Worm (Caenorhabditis elegans): ENCODE data around the gene clec-59.

The clec-59 gene

DNA sequence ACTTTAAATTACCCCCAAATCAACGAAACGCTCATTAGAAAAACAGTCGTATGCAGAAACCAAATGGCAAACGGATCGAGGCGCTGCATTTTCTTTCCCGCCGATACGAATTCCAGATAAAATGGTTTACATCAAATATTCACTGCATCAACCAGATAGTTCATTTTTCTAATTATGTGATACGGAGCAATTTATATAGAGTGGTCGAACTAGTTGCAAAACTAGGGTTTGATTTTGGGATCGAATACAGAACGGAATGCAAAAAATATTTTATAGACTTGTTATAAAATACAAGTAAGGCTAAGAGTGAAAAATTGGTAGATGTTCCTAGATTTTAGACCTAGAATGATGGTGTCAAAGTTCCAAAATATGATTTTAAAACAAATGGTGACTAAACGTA is 40.6 kb upstream of the clec-59 start:
- TF ChIP-seq mml-1 (tag; optimal IDR thresholded peaks at IDR 0.05) (no peak), aly-2 (tag; optimal IDR thresholded peaks at IDR 0.05) (no peak), hmg-11 (tag; optimal IDR thresholded peaks at IDR 0.05) (no peak), sea-2 (GFP tag; optimal IDR thresholded peaks at IDR 0.05) (no peak)

DNA sequence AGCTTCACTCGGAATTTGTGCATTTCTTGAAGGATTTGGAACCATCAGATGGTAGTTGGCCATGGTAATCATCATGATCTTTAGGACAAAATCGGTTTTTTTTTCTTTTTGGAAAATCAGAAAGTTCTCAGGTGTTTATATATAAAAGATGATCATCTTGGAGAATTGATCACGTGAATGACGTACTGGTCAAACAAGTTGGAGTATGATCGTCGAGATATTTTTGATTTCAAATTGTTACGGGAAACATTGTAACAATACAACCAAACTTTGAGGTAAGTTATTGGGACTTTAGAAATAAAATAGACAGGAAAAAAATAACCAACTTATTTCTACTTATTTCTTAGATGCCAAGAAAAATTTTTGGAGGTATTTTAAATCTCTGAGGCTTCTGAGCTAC is 39.8 kb upstream of the clec-59 start, which contains the start of gene F59B10.4:
Gene F59B10.4, minus strand, starts transcription at position 101 of the 400 bp plus-strand sequence.
- TF ChIP-seq eor-1 (tag; optimal IDR thresholded peaks at IDR 0.05) (no peak), lin-15B (tag; optimal IDR thresholded peaks at IDR 0.05) (no peak)

DNA sequence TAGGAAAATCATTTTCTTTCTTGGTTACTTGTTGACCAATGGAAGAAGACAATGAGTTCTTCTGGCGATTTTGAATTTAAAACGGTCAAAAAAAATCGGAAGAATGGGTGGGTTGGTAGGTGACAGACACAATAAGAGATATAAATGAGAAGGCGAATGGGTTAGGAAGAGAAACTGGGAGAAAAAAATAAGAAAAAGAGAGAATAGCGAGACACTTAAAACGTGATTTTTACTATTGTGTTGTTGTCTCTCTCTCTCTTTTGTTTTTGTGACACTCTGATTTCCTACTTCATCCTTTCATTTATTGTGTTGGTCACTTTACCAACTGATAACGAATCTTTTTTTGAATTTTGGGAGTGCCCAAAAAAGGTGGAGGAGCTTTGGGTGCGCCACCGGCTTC is 37.1 kb upstream of the clec-59 start:
- TF ChIP-seq elt-1 (tag; optimal IDR thresholded peaks at IDR 0.05) (no peak), nhr-23 (tag; optimal IDR thresholded peaks at IDR 0.05) (peak; percentile 40), mml-1 (tag; optimal IDR thresholded peaks at IDR 0.05) (no peak)

DNA sequence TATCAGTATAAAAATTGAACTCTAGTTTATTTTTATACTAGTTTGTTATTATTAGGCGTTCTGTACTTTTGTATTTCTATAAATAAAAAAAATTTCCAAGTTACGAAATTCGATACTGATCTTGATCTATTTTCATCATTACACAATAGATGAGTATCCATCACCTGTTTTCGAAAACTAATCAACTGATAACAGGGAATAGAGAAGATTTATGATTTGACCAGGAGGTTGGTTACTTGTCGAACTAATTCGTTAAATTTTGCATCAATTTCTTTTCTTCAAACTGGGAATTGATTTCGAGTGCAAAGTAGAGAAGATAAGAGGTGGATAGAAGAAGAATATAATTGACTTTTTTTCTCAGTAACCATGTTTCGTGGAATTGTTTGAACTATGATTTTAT is 36.2 kb upstream of the clec-59 start:
- TF ChIP-seq ceh-28 (tag; optimal IDR thresholded peaks at IDR 0.05) = peak; percentile 2
- TF ChIP-seq nhr-23 (tag; optimal IDR thresholded peaks at IDR 0.05) = peak; percentile 54
- no peak for TF ChIP-seq zag-1 (tag; optimal IDR thresholded peaks at IDR 0.05)

DNA sequence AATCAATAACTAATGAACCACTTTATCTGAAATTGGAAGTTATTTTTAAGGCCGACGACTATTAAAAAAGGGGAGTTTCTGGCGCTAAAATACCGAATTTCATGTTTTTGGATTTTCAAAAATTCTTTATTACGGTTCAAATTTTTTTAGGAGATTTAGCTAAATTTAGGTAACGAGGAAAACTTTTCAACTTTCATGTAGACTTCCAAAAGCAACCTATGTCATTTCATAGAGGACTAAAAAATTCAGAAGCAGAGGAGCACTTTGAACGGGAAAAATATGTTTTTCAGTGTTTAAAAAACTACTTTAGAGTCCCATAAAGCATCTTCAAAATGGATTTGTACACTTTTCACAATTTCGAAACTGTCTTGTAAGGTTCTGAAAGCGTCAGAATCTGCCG is 34.1 kb upstream of the clec-59 start:
- TF ChIP-seq ceh-16 (tag; optimal IDR thresholded peaks at IDR 0.05) (no peak), nfya-1 (tag; optimal IDR thresholded peaks at IDR 0.05; ENCODE audit: insufficient read depth) (no peak), elt-2 (tag; optimal IDR thresholded peaks at IDR 0.05) (no peak), lsy-12 (tag; optimal IDR thresholded peaks at IDR 0.05) (no peak), nhr-43 (tag; optimal IDR thresholded peaks at IDR 0.05; ENCODE audit: poor library complexity, severe bottlenecking) (no peak), fkh-2 (tag; optimal IDR thresholded peaks at IDR 0.05) (no peak), ceh-9 (tag; optimal IDR thresholded peaks at IDR 0.05) (no peak), nhr-67 (tag; optimal IDR thresholded peaks at IDR 0.05) (no peak), fkh-10 (GFP tag; optimal IDR thresholded peaks at IDR 0.05) (no peak), lin-39 (tag; optimal IDR thresholded peaks at IDR 0.05) (no peak)

DNA sequence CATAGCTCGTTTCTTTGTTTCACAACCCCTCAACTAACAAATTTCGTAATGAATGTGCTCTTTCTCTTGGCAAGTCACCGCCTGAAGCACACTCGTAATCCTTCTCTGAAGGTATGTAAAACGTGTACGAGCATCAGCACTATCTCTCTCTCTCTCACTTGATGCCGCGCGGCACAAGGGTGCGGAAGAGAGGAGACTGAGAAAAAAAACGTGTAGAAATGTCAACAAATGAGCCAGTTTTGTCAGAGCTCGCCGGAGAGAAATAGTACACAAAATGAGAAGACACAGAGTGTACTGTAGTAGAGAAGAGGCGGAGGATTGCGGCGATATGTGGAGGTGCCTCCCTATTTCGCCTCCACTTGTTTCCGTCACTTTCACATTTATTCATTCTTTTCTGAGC is 31.0 kb upstream of the clec-59 start, which contains the start of gene F59B10.3:
Gene F59B10.3, plus strand, starts transcription at position 301 of the 400 bp plus-strand sequence.
- TF ChIP-seq elt-2 (tag; optimal IDR thresholded peaks at IDR 0.05) (no peak), pha-4 (tag; optimal IDR thresholded peaks at IDR 0.05) (peak; percentile 63)

DNA sequence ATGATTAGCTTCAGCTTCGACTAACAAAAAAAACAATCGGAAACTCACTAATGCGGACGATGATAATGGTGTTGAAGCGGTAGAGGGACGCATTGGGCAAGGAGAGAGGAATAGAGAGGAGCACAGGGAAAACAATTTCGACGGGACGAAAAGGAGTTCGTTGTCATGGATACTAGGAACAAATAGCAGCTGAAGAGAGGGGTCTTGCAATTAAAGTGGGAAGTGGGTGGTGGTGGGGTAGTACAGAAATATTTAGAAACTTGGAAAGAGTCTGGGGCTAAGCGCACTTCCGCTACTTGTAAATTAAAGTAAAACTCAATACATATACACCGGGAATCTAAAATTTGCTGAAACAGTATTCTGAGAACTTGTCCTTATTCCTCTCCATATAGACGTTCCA is 30.5 kb upstream of the clec-59 start, which contains the start of gene F59B10.2:
Gene F59B10.2, minus strand, starts transcription at position 101 of the 400 bp plus-strand sequence.
- TF ChIP-seq egl-27 (tag; optimal IDR thresholded peaks at IDR 0.05) = no peak
- TF ChIP-seq nfya-1 (tag; optimal IDR thresholded peaks at IDR 0.05; ENCODE audit: insufficient read depth) = no peak
- no peak for TF ChIP-seq ama-1 (optimal IDR thresholded peaks at IDR 0.05)
- no peak for TF ChIP-seq nhr-67 (tag; optimal IDR thresholded peaks at IDR 0.05)
- no peak for TF ChIP-seq tbx-2 (tag; optimal IDR thresholded peaks at IDR 0.05)
- no peak for TF ChIP-seq fkh-10 (GFP tag; optimal IDR thresholded peaks at IDR 0.05)
- TF ChIP-seq ceh-9 (tag; optimal IDR thresholded peaks at IDR 0.05) = no peak
- no peak for TF ChIP-seq sea-2 (GFP tag; optimal IDR thresholded peaks at IDR 0.05)
- TF ChIP-seq hmg-11 (tag; optimal IDR thresholded peaks at IDR 0.05) = no peak

DNA sequence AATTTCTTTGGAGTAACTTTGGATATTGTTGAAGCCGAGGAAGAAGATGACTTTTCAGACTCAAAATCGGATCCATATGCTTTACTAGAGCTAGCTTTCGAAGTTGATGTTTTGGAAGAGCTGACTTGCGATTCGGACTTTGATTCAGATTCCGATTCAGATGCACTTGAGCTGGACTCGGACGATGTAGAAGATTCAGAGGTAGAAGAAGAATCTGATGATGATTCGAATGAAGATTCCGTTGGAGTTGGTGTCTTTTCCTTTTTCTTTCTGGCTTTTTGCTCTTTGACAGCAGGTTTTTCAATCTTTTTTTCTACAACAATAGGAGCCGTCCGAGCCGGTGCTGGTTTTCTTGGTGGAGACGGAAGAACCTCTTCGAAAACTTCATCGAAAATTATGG is 28.7 kb upstream of the clec-59 start:
- TF ChIP-seq lin-15B (tag; optimal IDR thresholded peaks at IDR 0.05) (no peak), aly-2 (tag; optimal IDR thresholded peaks at IDR 0.05) (no peak), tbx-2 (tag; optimal IDR thresholded peaks at IDR 0.05) (no peak), unc-62 (GFP tag; optimal IDR thresholded peaks at IDR 0.05) (no peak), elt-3 (tag; optimal IDR thresholded peaks at IDR 0.05) (no peak), pqm-1 (tag; optimal IDR thresholded peaks at IDR 0.05) (no peak), snpc-4 (tag; optimal IDR thresholded peaks at IDR 0.05) (no peak), pha-4 (tag; optimal IDR thresholded peaks at IDR 0.05) (no peak), ceh-82 (tag; optimal IDR thresholded peaks at IDR 0.05) (no peak), eor-1 (tag; optimal IDR thresholded peaks at IDR 0.05) (no peak), nhr-12 (tag; optimal IDR thresholded peaks at IDR 0.05) (no peak), ztf-4 (tag; optimal IDR thresholded peaks at IDR 0.05) (no peak), fkh-2 (tag; optimal IDR thresholded peaks at IDR 0.05) (no peak), lin-39 (tag; optimal IDR thresholded peaks at IDR 0.05) (no peak), mdl-1 (tag; optimal IDR thresholded peaks at IDR 0.05) (no peak)

All from whole organism, L3 larva.